Fruit fly (Drosophila melanogaster): Measurements from ENCODE around the gene Prp4k.

The Prp4k gene

dm6 chr3L:224004-224951 is 13.0 kb upstream of the Prp4k start (continued):
- TF ChIP-seq insv (GFP tag; optimal IDR thresholded peaks at IDR 0.05) (peak in 1 of 2 experiments; percentile 11), Lhr (GFP tag; optimal IDR thresholded peaks at IDR 0.05) (no peak), seq (GFP tag; IDR thresholded peaks at IDR 0.05) (peak; percentile 43; the same call in 1 of the 2 replicates), CG3407 (GFP tag; optimal IDR thresholded peaks at IDR 0.05) (no peak), Fer2 (tag; optimal IDR thresholded peaks at IDR 0.05) (no peak), Scr (GFP tag; IDR thresholded peaks at IDR 0.05; ENCODE audit: partially characterized antibody) (no peak; the same call in 1 of the 2 replicates), CG14050 (GFP tag; IDR thresholded peaks at IDR 0.05) (no peak; the same call in 2 of the 3 replicates), CG11398 (GFP tag; optimal IDR thresholded peaks at IDR 0.05) (peak; percentile 36), salm (tag; optimal IDR thresholded peaks at IDR 0.05) (peak; percentile 3), CrebB (tag; optimal IDR thresholded peaks at IDR 0.05) (peak; percentile 1), scrt (GFP tag; optimal IDR thresholded peaks at IDR 0.05) (peak; percentile 98), tx (GFP tag; optimal IDR thresholded peaks at IDR 0.05) (no peak), CG43689 (GFP tag; IDR thresholded peaks at IDR 0.05) (no peak), grau (tag; optimal IDR thresholded peaks at IDR 0.05) (no peak), dmrt11E (tag; optimal IDR thresholded peaks at IDR 0.05) (no peak), Ravus (GFP tag; IDR thresholded peaks at IDR 0.05) (no peak), ems (GFP tag; optimal IDR thresholded peaks at IDR 0.05) (no peak), run (tag; optimal IDR thresholded peaks at IDR 0.05) (no peak), CG2116 (GFP tag; optimal IDR thresholded peaks at IDR 0.05) (no peak), CG5245 (GFP tag; optimal IDR thresholded peaks at IDR 0.05) (no peak), Atf3 (GFP tag; optimal IDR thresholded peaks at IDR 0.05) (peak; percentile 1), CG42726 (GFP tag; IDR thresholded peaks at IDR 0.05; ENCODE audit: partially characterized antibody) (peak; percentile 70), TFAM (GFP tag; optimal IDR thresholded peaks at IDR 0.05) (no peak), ara (GFP tag; IDR thresholded peaks at IDR 0.05) (peak; percentile 44), ac (GFP tag; optimal IDR thresholded peaks at IDR 0.05) (peak; percentile 17), wek (GFP tag; optimal IDR thresholded peaks at IDR 0.05) (no peak), inv (GFP tag; IDR thresholded peaks at IDR 0.05; ENCODE audit: partially characterized antibody) (0 out of 2 replicates have a peak, but pooled peaks have one; percentile 19), zfh1 (GFP tag; IDR thresholded peaks at IDR 0.05) (peak; percentile 57; the same call in 2 of the 3 replicates), CG17829 (tag; optimal IDR thresholded peaks at IDR 0.05) (no peak), Ada2b (GFP tag; IDR thresholded peaks at IDR 0.05) (no peak), chn (GFP tag; optimal IDR thresholded peaks at IDR 0.05) (no peak), HLH4C (GFP tag; IDR thresholded peaks at IDR 0.05; ENCODE audit: partially characterized antibody) (peak; percentile 43; the same call in 1 of the 3 replicates), Bgb (GFP tag; IDR thresholded peaks at IDR 0.05; ENCODE audit: partially characterized antibody) (peak; percentile 65), CG2678 (tag; optimal IDR thresholded peaks at IDR 0.05) (no peak), z (GFP tag; IDR thresholded peaks at IDR 0.05) (peak; percentile 36; the same call in 1 of the 3 replicates), fru (optimal IDR thresholded peaks at IDR 0.05) (no peak), CG6272 (GFP tag; IDR thresholded peaks at IDR 0.05) (0 out of 2 replicates have a peak, but pooled peaks have one; percentile 21), tgo (GFP tag; IDR thresholded peaks at IDR 0.05) (no peak), C15 (GFP tag; IDR thresholded peaks at IDR 0.05) (peak; percentile 9; the same call in 1 of the 3 replicates), CG2875 (GFP tag; optimal IDR thresholded peaks at IDR 0.05) (no peak), CG12155 (GFP tag; optimal IDR thresholded peaks at IDR 0.05) (no peak), bbx (GFP tag; IDR thresholded peaks at IDR 0.05; ENCODE audit: partially characterized antibody) (peak; percentile 64), lmd (GFP tag; IDR thresholded peaks at IDR 0.05) (no peak), CG17361 (GFP tag; IDR thresholded peaks at IDR 0.05) (no peak), HHEX (GFP tag; optimal IDR thresholded peaks at IDR 0.05) (no peak), vnd (GFP tag; IDR thresholded peaks at IDR 0.05; ENCODE audit: partially characterized antibody) (0 out of 3 replicates have a peak, but pooled peaks have one; percentile 9), CG2889 (GFP tag; IDR thresholded peaks at IDR 0.05) (no peak), ap (GFP tag; IDR thresholded peaks at IDR 0.05) (peak; percentile 15; the same call in 1 of the 2 replicates)

All from whole organism, embryonic.